Worm (Caenorhabditis elegans) whole organism, mixed stage, embryonic: ENCODE results near the gene srw-108.

Experiments used
- bed-3 ChIP-seq: fragments of 200-800 bp; sonication (Bioruptor generic); optimal IDR thresholded peaks from 3 replicates; lab custom pipeline; 2018; ENCODE audit warnings: mild to moderate bottlenecking, missing genetic modification characterization, moderate library complexity, missing compliant biosample characterization
- blmp-1 ChIP-seq: fragments of 150-350 bp; optimal IDR thresholded peaks from 2 replicates; lab custom pipeline; 2014; ENCODE audit warnings: missing biosample characterization, missing genetic modification characterization
- ceh-43 ChIP-seq: fragments of 200-800 bp; sonication (Bioruptor generic); optimal IDR thresholded peaks from 2 replicates; lab custom pipeline; 2018; ENCODE audit warnings: mild to moderate bottlenecking, missing genetic modification characterization, moderate library complexity, missing compliant biosample characterization
- ceh-83 ChIP-seq: fragments of 200-800 bp; sonication (Bioruptor generic); optimal IDR thresholded peaks from 2 replicates; lab custom pipeline; 2018; ENCODE audit warnings: mild to moderate bottlenecking, missing genetic modification characterization, missing compliant biosample characterization
- ces-1 ChIP-seq: fragments of 150-350 bp; optimal IDR thresholded peaks from 2 replicates; lab custom pipeline; 2014; ENCODE audit warnings: missing biosample characterization, missing genetic modification reagents, missing genetic modification characterization
- cnd-1 ChIP-seq: fragments of 200-800 bp; sonication (Bioruptor generic); optimal IDR thresholded peaks from 2 replicates; lab custom pipeline; 2018; ENCODE audit warnings: mild to moderate bottlenecking, missing genetic modification characterization, missing compliant biosample characterization
- drap-1 ChIP-seq: fragments of 200-800 bp; sonication (Bioruptor generic); optimal IDR thresholded peaks from 3 replicates; lab custom pipeline; 2018; ENCODE audit warnings: mild to moderate bottlenecking, missing genetic modification characterization, missing compliant biosample characterization
- elt-3 ChIP-seq: fragments of 150-350 bp; optimal IDR thresholded peaks from 2 replicates; lab custom pipeline; 2014; ENCODE audit warnings: missing biosample characterization, missing genetic modification characterization
- ham-2 ChIP-seq: fragments of 200-800 bp; sonication (Bioruptor generic); optimal IDR thresholded peaks from 2 replicates; lab custom pipeline; 2018; ENCODE audit warnings: mild to moderate bottlenecking, missing genetic modification characterization, missing compliant biosample characterization
- lin-13 ChIP-seq: fragments of 150-350 bp; optimal IDR thresholded peaks from 2 replicates; lab custom pipeline; 2014; ENCODE audit warnings: missing biosample characterization, missing genetic modification characterization
- lin-32 ChIP-seq: fragments of 200-800 bp; sonication (Bioruptor generic); optimal IDR thresholded peaks from 2 replicates; lab custom pipeline; 2018; ENCODE audit warnings: mild to moderate bottlenecking, missing genetic modification characterization, missing compliant biosample characterization
- lsy-2 ChIP-seq: fragments of 150-350 bp; optimal IDR thresholded peaks from 2 replicates; lab custom pipeline; 2014; ENCODE audit warnings: missing biosample characterization, missing genetic modification characterization
- mab-5 ChIP-seq: fragments of 150-350 bp; optimal IDR thresholded peaks from 2 replicates; lab custom pipeline; 2014; ENCODE audit warnings: missing biosample characterization, missing genetic modification characterization
- mep-1 ChIP-seq: fragments of 150-350 bp; optimal IDR thresholded peaks from 2 replicates; lab custom pipeline; 2017; ENCODE audit warnings: missing biosample characterization, missing genetic modification reagents, missing genetic modification characterization, inconsistent platforms
- mls-2 ChIP-seq: sonication (generic microtip); optimal IDR thresholded peaks from 2 replicates; lab custom pipeline; 2016; ENCODE audit warnings: mild to moderate bottlenecking, missing genetic modification characterization, moderate library complexity, missing compliant biosample characterization
- nhr-2 ChIP-seq: fragments of 150-350 bp; optimal IDR thresholded peaks from 2 replicates; lab custom pipeline; 2014; ENCODE audit warnings: missing biosample characterization, missing genetic modification characterization
- nhr-237 ChIP-seq: fragments of 150-350 bp; optimal IDR thresholded peaks from 2 replicates; lab custom pipeline; 2014; ENCODE audit warnings: missing biosample characterization, missing genetic modification characterization
- nhr-28 ChIP-seq: fragments of 150-350 bp; optimal IDR thresholded peaks from 2 replicates; lab custom pipeline; 2014; ENCODE audit warnings: missing biosample characterization, missing genetic modification characterization
- nhr-76 ChIP-seq: sonication (generic microtip); optimal IDR thresholded peaks from 2 replicates; lab custom pipeline; 2017; ENCODE audit warnings: missing biosample characterization, missing genetic modification characterization
- pha-4 ChIP-seq: fragments of 150-350 bp; optimal IDR thresholded peaks from 2 replicates; lab custom pipeline; 2018; ENCODE audit warnings: missing biosample characterization, missing genetic modification reagents, missing genetic modification characterization
- sem-2 ChIP-seq: fragments of 200-800 bp; sonication (Bioruptor generic); optimal IDR thresholded peaks from 2 replicates; lab custom pipeline; 2018; ENCODE audit warnings: mild to moderate bottlenecking, missing genetic modification characterization, missing compliant biosample characterization
- snpc-4 ChIP-seq: fragments of 150-350 bp; optimal IDR thresholded peaks from 2 replicates; lab custom pipeline; 2014; ENCODE audit warnings: missing biosample characterization, missing genetic modification characterization
- tbx-8 ChIP-seq: fragments of 200-800 bp; sonication (Bioruptor generic); optimal IDR thresholded peaks from 2 replicates; lab custom pipeline; 2018; ENCODE audit warnings: mild to moderate bottlenecking, missing genetic modification characterization, moderate library complexity, missing compliant biosample characterization
- unc-120 ChIP-seq: sonication (generic microtip); optimal IDR thresholded peaks from 2 replicates; lab custom pipeline; 2017; ENCODE audit warnings: missing genetic modification characterization, missing compliant biosample characterization; ENCODE audit not compliant: poor library complexity, severe bottlenecking
- unc-39 ChIP-seq: fragments of 150-350 bp; optimal IDR thresholded peaks from 2 replicates; lab custom pipeline; 2014; ENCODE audit warnings: missing biosample characterization, missing genetic modification characterization
- unc-62 ChIP-seq: fragments of 150-350 bp; optimal IDR thresholded peaks from 2 replicates; lab custom pipeline; 2014; ENCODE audit warnings: missing biosample characterization, missing genetic modification reagents, missing genetic modification characterization
- ztf-11 ChIP-seq: fragments of 150-350 bp; optimal IDR thresholded peaks from 2 replicates; lab custom pipeline; 2014; ENCODE audit warnings: missing biosample characterization, missing genetic modification characterization

srw-108 gene

ce11 chrV:568105-568504 is 40.4 kb downstream of the srw-108 start, which contains the start of gene sri-72:
sri-72 (minus strand) TSS chrV:568205.
- no peak for TF ChIP-seq elt-3
- no peak for TF ChIP-seq mab-5 (tag; lab: Kevin White, UChicago)
- no peak for TF ChIP-seq drap-1 (GFP tag; lab: Kevin White, UChicago)
- TF ChIP-seq ztf-11: no peak
- TF ChIP-seq unc-120 (tag; lab: Kevin White, UChicago): no peak
- no peak for TF ChIP-seq tbx-8 (GFP tag; lab: Kevin White, UChicago)
- TF ChIP-seq pha-4 (tag; lab: Kevin White, UChicago): no peak
- TF ChIP-seq mls-2 (tag; lab: Kevin White, UChicago): no peak
- TF ChIP-seq nhr-237: no peak
- no peak for TF ChIP-seq lin-13 (tag; lab: Kevin White, UChicago)
- TF ChIP-seq bed-3 (GFP tag; lab: Kevin White, UChicago): no peak
- no peak for TF ChIP-seq ces-1 (GFP tag; lab: Kevin White, UChicago)
- no peak for TF ChIP-seq nhr-2 (tag; lab: Kevin White, UChicago)

ce11 chrV:574639-575038 is 46.9 kb downstream of the srw-108 start, which contains the start of gene C14C6.13:
C14C6.13 (minus strand) TSS chrV:574739.
- TF ChIP-seq ces-1 (GFP tag; lab: Kevin White, UChicago): no peak
- no peak for TF ChIP-seq unc-120 (tag; lab: Kevin White, UChicago)
- no peak for TF ChIP-seq unc-62 (GFP tag; lab: Kevin White, UChicago)

ce11 chrV:576070-576469 is 48.4 kb downstream of the srw-108 start, which contains the start of gene K06H6.5:
K06H6.5 (plus strand) TSS chrV:576370.
- TF ChIP-seq unc-62 (GFP tag; lab: Kevin White, UChicago) (no peak), nhr-28 (tag; lab: Kevin White, UChicago) (no peak), ztf-11 (no peak), sem-2 (no peak), cnd-1 (tag; lab: Kevin White, UChicago) (no peak), mep-1 (tag; lab: Kevin White, UChicago) (no peak), bed-3 (GFP tag; lab: Kevin White, UChicago) (no peak), snpc-4 (tag; lab: Kevin White, UChicago) (no peak), mls-2 (tag; lab: Kevin White, UChicago) (no peak), unc-39 (tag; lab: Kevin White, UChicago) (no peak), lsy-2 (no peak), nhr-76 (tag; lab: Kevin White, UChicago) (no peak), lin-13 (tag; lab: Kevin White, UChicago) (no peak), blmp-1 (tag; lab: Kevin White, UChicago) (no peak), lin-32 (GFP tag; lab: Kevin White, UChicago) (no peak), tbx-8 (GFP tag; lab: Kevin White, UChicago) (no peak)
- TF ChIP-seq, all 35 proteins: peak for 0

- no peak for TF ChIP-seq mls-2 (tag; lab: Kevin White, UChicago)
- no peak for TF ChIP-seq ces-1 (GFP tag; lab: Kevin White, UChicago)
- no peak for TF ChIP-seq ceh-83 (GFP tag; lab: Kevin White, UChicago)
- TF ChIP-seq nhr-28 (tag; lab: Kevin White, UChicago): no peak
- no peak for TF ChIP-seq lin-32 (GFP tag; lab: Kevin White, UChicago)
- TF ChIP-seq nhr-237: no peak
- TF ChIP-seq nhr-2 (tag; lab: Kevin White, UChicago): no peak
- no peak for TF ChIP-seq mep-1 (tag; lab: Kevin White, UChicago)
- no peak for TF ChIP-seq ham-2
- no peak for TF ChIP-seq ceh-43 (GFP tag; lab: Kevin White, UChicago)
- no peak for TF ChIP-seq pha-4 (tag; lab: Kevin White, UChicago)
- no peak for TF ChIP-seq ztf-11
- TF ChIP-seq drap-1 (GFP tag; lab: Kevin White, UChicago): no peak
- no peak for TF ChIP-seq sem-2
- no peak for TF ChIP-seq tbx-8 (GFP tag; lab: Kevin White, UChicago)
- no peak for TF ChIP-seq bed-3 (GFP tag; lab: Kevin White, UChicago)
- no peak for TF ChIP-seq lin-13 (tag; lab: Kevin White, UChicago)
Observed at ce11 chrV:576918-577317, 49.2 kb downstream of the srw-108 start.
